Worm (Caenorhabditis elegans) whole organism, midembryonic: Measurements from ENCODE around the gene F11G11.5.

Experiments
- T22C8.4 ChIP-seq: fragments of 200-800 bp; sonication (Bioruptor generic); IDR thresholded peaks from 2 replicates; pipeline ENCODE4 v1.3.6; 2022; ENCODE audit warnings: missing genetic modification characterization, missing compliant biosample characterization
- cog-1 ChIP-seq: sonication (generic microtip); optimal IDR thresholded peaks from 2 replicates; lab custom pipeline; 2016; ENCODE audit warnings: missing genetic modification characterization, missing compliant biosample characterization
- flt-1 ChIP-seq: fragments of 200-800 bp; sonication (Bioruptor generic); IDR thresholded peaks from 2 replicates; pipeline ENCODE4 v1.3.6; 2022; ENCODE audit warnings: missing genetic modification characterization, missing compliant biosample characterization
- klf-2 ChIP-seq: fragments of 200-800 bp; sonication (Bioruptor generic); conservative IDR thresholded peaks from 2 replicates; pipeline ENCODE4 v1.3.6; 2022; ENCODE audit warnings: missing genetic modification reagents, missing genetic modification characterization, missing compliant biosample characterization
- med-1 ChIP-seq: sonication (generic microtip); optimal IDR thresholded peaks from 2 replicates; lab custom pipeline; 2017; ENCODE audit warnings: missing genetic modification characterization, mild to moderate bottlenecking, missing compliant biosample characterization, antibody characterized with exemption, missing genetic modification reagents; ENCODE audit not compliant: insufficient read depth
- ref-1 ChIP-seq: fragments of 200-800 bp; sonication (Bioruptor generic); conservative IDR thresholded peaks from 2 replicates; pipeline ENCODE4 v1.3.6; 2022; ENCODE audit warnings: missing genetic modification reagents, missing genetic modification characterization, missing compliant biosample characterization
- tab-1 ChIP-seq: fragments of 200-800 bp; sonication (Bioruptor generic); IDR thresholded peaks from 2 replicates; pipeline ENCODE4 v1.3.6; 2022; ENCODE audit warnings: missing genetic modification characterization, missing compliant biosample characterization
- ztf-23 ChIP-seq: fragments of 200-800 bp; sonication (Bioruptor generic); IDR thresholded peaks from 2 replicates; pipeline ENCODE4 v1.3.6; 2022; ENCODE audit warnings: missing genetic modification reagents, missing genetic modification characterization, missing compliant biosample characterization
- ztf-29 ChIP-seq: fragments of 200-800 bp; sonication (Bioruptor generic); IDR thresholded peaks from 2 replicates; pipeline ENCODE4 v1.3.6; 2022; ENCODE audit warnings: missing genetic modification reagents, missing genetic modification characterization, missing compliant biosample characterization

- TF ChIP-seq med-1 (GFP tag; lab: Kevin White, UChicago), result no peak
- no peak for TF ChIP-seq tab-1
- no peak for TF ChIP-seq ztf-29
- TF ChIP-seq flt-1 (GFP tag; lab: Robert Waterston, UW), result no peak
- TF ChIP-seq ref-1 (GFP tag; lab: Robert Waterston, UW), result no peak
- TF ChIP-seq T22C8.4 (GFP tag; lab: Robert Waterston, UW), result no peak
- no peak for TF ChIP-seq klf-2
- TF ChIP-seq cog-1 (tag; lab: Kevin White, UChicago), result no peak
- TF ChIP-seq ztf-23 (GFP tag; lab: Robert Waterston, UW), result no peak
Observed at ce11 chrII:4811986-4812385, 45.7 kb upstream of the F11G11.5 start, which contains the start of gene rig-6.
